Worm (Caenorhabditis elegans): ENCODE results near the gene ZK1307.8.

- TF ChIP-seq flt-1 (GFP tag; IDR thresholded peaks at IDR 0.05) (no peak), ztf-23 (GFP tag; IDR thresholded peaks at IDR 0.05) (no peak), tab-1 (GFP tag; IDR thresholded peaks at IDR 0.05) (no peak), klf-2 (GFP tag; conservative IDR thresholded peaks at IDR 0.05) (no peak)
Measured at ce11 chrII:9667382-9667781, 43.0 kb downstream of the ZK1307.8 start, which contains the start of gene ZK1320.11.
